Worm (Caenorhabditis elegans) whole organism, L3 larva: Measurements from ENCODE around the gene cutl-26.

Experiments used
- R02D3.7 ChIP-seq: fragments of 150-350 bp; optimal IDR thresholded peaks from 2 replicates; lab custom pipeline; 2014; ENCODE audit warnings: missing biosample characterization, missing genetic modification characterization
- ZK546.5 ChIP-seq: sonication (generic microtip); optimal IDR thresholded peaks from 2 replicates; lab custom pipeline; 2017; ENCODE audit warnings: missing biosample characterization, missing genetic modification characterization
- aly-2 ChIP-seq: fragments of 150-350 bp; optimal IDR thresholded peaks from 2 replicates; lab custom pipeline; 2014; ENCODE audit warnings: missing biosample characterization, missing genetic modification characterization
- ama-1 ChIP-seq: fragments of 150-350 bp; optimal IDR thresholded peaks from 2 replicates; lab custom pipeline; 2018
- ceh-82 ChIP-seq: fragments of 150-350 bp; optimal IDR thresholded peaks from 2 replicates; lab custom pipeline; 2014; ENCODE audit warnings: missing biosample characterization, missing genetic modification characterization
- ceh-9 ChIP-seq: sonication (generic microtip); optimal IDR thresholded peaks from 2 replicates; lab custom pipeline; 2018; ENCODE audit warnings: missing biosample characterization, missing genetic modification characterization
- egl-27 ChIP-seq: sonication (generic microtip); optimal IDR thresholded peaks from 4 replicates; lab custom pipeline; 2017; ENCODE audit warnings: missing biosample characterization, missing genetic modification reagents, missing genetic modification characterization
- egl-5 ChIP-seq: fragments of 150-350 bp; optimal IDR thresholded peaks from 2 replicates; lab custom pipeline; 2017; ENCODE audit warnings: missing biosample characterization, missing genetic modification reagents, missing genetic modification characterization, inconsistent platforms
- elt-3 ChIP-seq, 3 experiments: fragments of 150-350 bp in 1 of 3; sonication (generic microtip) in 2 of 3; optimal IDR thresholded peaks; 2 replicates in 2 of 3; 4 replicates in 1 of 3; lab custom pipeline; 2014 to 2017; ENCODE audit warnings: missing biosample characterization in 3 of 3, missing genetic modification characterization in 3 of 3
- eor-1 ChIP-seq, 2 experiments: fragments of 150-350 bp; optimal IDR thresholded peaks; 2 replicates each; lab custom pipeline; 2014 to 2018; ENCODE audit warnings: missing biosample characterization in 2 of 2, missing genetic modification characterization in 2 of 2
- jun-1 ChIP-seq: fragments of 150-350 bp; optimal IDR thresholded peaks from 2 replicates; lab custom pipeline; 2014; ENCODE audit warnings: missing biosample characterization, missing genetic modification reagents, missing genetic modification characterization
- lin-15B ChIP-seq: fragments of 150-350 bp; optimal IDR thresholded peaks from 2 replicates; lab custom pipeline; 2014; ENCODE audit warnings: missing biosample characterization, missing genetic modification characterization
- lin-39 ChIP-seq: fragments of 150-350 bp; optimal IDR thresholded peaks from 2 replicates; lab custom pipeline; 2018; ENCODE audit warnings: missing biosample characterization, missing genetic modification reagents, missing genetic modification characterization
- lsy-12 ChIP-seq: sonication (generic microtip); optimal IDR thresholded peaks from 2 replicates; lab custom pipeline; 2016; ENCODE audit warnings: mild to moderate bottlenecking, missing genetic modification characterization, missing compliant biosample characterization
- mdl-1 ChIP-seq: fragments of 150-350 bp; optimal IDR thresholded peaks from 2 replicates; lab custom pipeline; 2014; ENCODE audit warnings: missing biosample characterization, missing genetic modification characterization
- mml-1 ChIP-seq: fragments of 150-350 bp; sonication (generic microtip); optimal IDR thresholded peaks from 3 replicates; lab custom pipeline; 2014; ENCODE audit warnings: missing biosample characterization, missing genetic modification characterization
- nfya-1 ChIP-seq: sonication (generic microtip); optimal IDR thresholded peaks from 2 replicates; lab custom pipeline; 2017; ENCODE audit warnings: missing genetic modification characterization, mild to moderate bottlenecking, missing compliant biosample characterization, antibody characterized with exemption, moderate library complexity; ENCODE audit not compliant: insufficient read depth
- nhr-11 ChIP-seq: fragments of 150-350 bp; optimal IDR thresholded peaks from 2 replicates; lab custom pipeline; 2014; ENCODE audit warnings: missing biosample characterization, missing genetic modification characterization
- nhr-237 ChIP-seq: fragments of 150-350 bp; optimal IDR thresholded peaks from 2 replicates; lab custom pipeline; 2014; ENCODE audit warnings: missing biosample characterization, missing genetic modification characterization
- nhr-25 ChIP-seq: sonication (generic microtip); optimal IDR thresholded peaks from 2 replicates; lab custom pipeline; 2017; ENCODE audit warnings: missing biosample characterization, missing genetic modification characterization
- nhr-28 ChIP-seq: fragments of 150-350 bp; optimal IDR thresholded peaks from 2 replicates; lab custom pipeline; 2014; ENCODE audit warnings: missing biosample characterization, missing genetic modification characterization
- nhr-67 ChIP-seq: fragments of 150-350 bp; optimal IDR thresholded peaks from 2 replicates; lab custom pipeline; 2014; ENCODE audit warnings: missing biosample characterization, missing genetic modification characterization
- nhr-76 ChIP-seq: fragments of 150-350 bp; sonication (generic microtip); optimal IDR thresholded peaks from 5 replicates; lab custom pipeline; 2014; ENCODE audit warnings: missing biosample characterization, missing genetic modification characterization
- nhr-77 ChIP-seq: fragments of 150-350 bp; optimal IDR thresholded peaks from 2 replicates; lab custom pipeline; 2014; ENCODE audit warnings: missing biosample characterization, missing genetic modification characterization
- pha-4 ChIP-seq: fragments of 150-350 bp; optimal IDR thresholded peaks from 2 replicates; lab custom pipeline; 2014; ENCODE audit warnings: missing biosample characterization, missing genetic modification reagents, missing genetic modification characterization
- pqm-1 ChIP-seq: fragments of 150-350 bp; optimal IDR thresholded peaks from 2 replicates; lab custom pipeline; 2017; ENCODE audit warnings: missing biosample characterization, missing genetic modification characterization, inconsistent platforms
- sea-2 ChIP-seq: fragments of 150-350 bp; sonication (generic microtip); optimal IDR thresholded peaks from 4 replicates; lab custom pipeline; 2014; ENCODE audit warnings: missing biosample characterization, missing genetic modification reagents, missing genetic modification characterization
- skn-1 ChIP-seq: fragments of 150-350 bp; optimal IDR thresholded peaks from 2 replicates; lab custom pipeline; 2014; ENCODE audit warnings: missing biosample characterization, missing genetic modification characterization
- tbx-2 ChIP-seq: sonication (generic microtip); optimal IDR thresholded peaks from 2 replicates; lab custom pipeline; 2016; ENCODE audit warnings: mild to moderate bottlenecking, missing genetic modification characterization, missing compliant biosample characterization
- unc-62 ChIP-seq: fragments of 150-350 bp; sonication (generic microtip); optimal IDR thresholded peaks from 4 replicates; lab custom pipeline; 2014; ENCODE audit warnings: missing biosample characterization, missing genetic modification reagents, missing genetic modification characterization
- zag-1 ChIP-seq: fragments of 150-350 bp; optimal IDR thresholded peaks from 2 replicates; lab custom pipeline; 2014; ENCODE audit warnings: missing biosample characterization, missing genetic modification characterization
- ztf-4 ChIP-seq: fragments of 150-350 bp; optimal IDR thresholded peaks from 2 replicates; lab custom pipeline; 2014; ENCODE audit warnings: missing biosample characterization, missing genetic modification characterization

Gene cutl-26

DNA sequence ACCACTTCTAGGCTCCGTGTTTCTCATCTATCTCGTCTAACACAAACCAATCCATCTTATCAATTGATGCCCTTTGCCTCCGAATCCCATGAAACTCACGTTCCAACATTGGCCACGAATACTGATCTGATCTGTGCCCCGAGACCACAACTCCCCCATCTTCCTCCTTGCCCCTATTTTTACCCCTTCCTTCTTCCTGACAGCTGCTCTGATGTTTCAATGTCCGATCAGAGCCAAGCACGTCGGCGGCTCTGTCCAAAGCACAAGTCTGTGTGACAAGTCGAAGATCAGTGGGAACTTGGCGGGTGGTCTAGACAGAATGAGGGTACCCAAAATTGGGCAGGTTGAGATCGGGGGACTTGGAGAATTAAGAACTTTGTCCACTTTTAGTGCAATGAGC, 38.8 kb upstream of the cutl-26 start:
- no peak for TF ChIP-seq nhr-76 (tag; lab: Kevin White, UChicago)
- TF ChIP-seq, all 47 proteins: peak for 0

- TF ChIP-seq nhr-77 (no peak), R02D3.7 (no peak), skn-1 (tag; lab: Kevin White, UChicago) (no peak), nhr-11 (tag; lab: Kevin White, UChicago) (no peak), nfya-1 (tag; lab: Kevin White, UChicago) (no peak), lin-15B (tag; lab: Kevin White, UChicago) (no peak), aly-2 (tag; lab: Kevin White, UChicago) (no peak), mdl-1 (tag; lab: Kevin White, UChicago) (no peak), ceh-9 (tag; lab: Kevin White, UChicago) (no peak), zag-1 (no peak), ceh-82 (tag; lab: Kevin White, UChicago) (no peak), pha-4 (no peak), eor-1 (tag; optimal IDR thresholded peaks at IDR 0.05; lab: Kevin White, UChicago) (no peak), jun-1 (tag; lab: Kevin White, UChicago) (no peak), nhr-67 (tag; lab: Kevin White, UChicago) (no peak), ZK546.5 (tag; lab: Kevin White, UChicago) (no peak), elt-3 (tag; optimal IDR thresholded peaks at IDR 0.05; lab: Kevin White, UChicago) (no peak)
Measured at ce11 chrIV:741831-742230, 34.3 kb upstream of the cutl-26 start.

DNA sequence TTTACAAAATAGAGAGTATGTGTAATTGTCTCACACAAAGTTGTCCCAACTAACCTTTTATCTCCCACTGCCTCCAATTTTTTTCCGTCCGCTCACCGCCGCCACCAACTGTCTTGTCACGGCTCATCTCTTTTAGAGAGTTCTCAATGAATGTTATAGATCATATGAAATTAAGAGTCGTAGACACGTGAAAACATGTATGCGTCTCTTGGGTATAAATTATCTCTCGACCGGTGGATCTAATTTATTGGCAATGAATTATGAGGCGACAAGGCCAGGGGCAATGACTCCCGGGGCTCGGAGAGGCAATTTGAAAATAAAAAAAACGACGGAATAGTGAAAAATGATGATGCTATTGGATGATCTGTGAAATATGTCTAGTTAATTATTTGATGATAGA, 33.1 kb upstream of the cutl-26 start:
- TF ChIP-seq lin-39 (tag; lab: Kevin White, UChicago) (peak; percentile 2), pqm-1 (tag; lab: Kevin White, UChicago) (no peak), egl-5 (tag; lab: Kevin White, UChicago) (peak; percentile 87), tbx-2 (tag; lab: Kevin White, UChicago) (no peak), ceh-9 (tag; lab: Kevin White, UChicago) (no peak), nhr-237 (no peak), nhr-28 (no peak), nhr-25 (tag; lab: Kevin White, UChicago) (no peak), ZK546.5 (tag; lab: Kevin White, UChicago) (no peak), nfya-1 (tag; lab: Kevin White, UChicago) (peak; percentile 17), unc-62 (GFP tag; lab: Kevin White, UChicago) (no peak), nhr-76 (tag; lab: Kevin White, UChicago) (no peak), zag-1 (no peak)

ce11 chrIV:736447-736846, 28.9 kb upstream of the cutl-26 start, which contains the start of gene kvs-5:
Gene kvs-5 (plus strand): TSS chrIV:736747.
- TF ChIP-seq jun-1 (tag; lab: Kevin White, UChicago) (no peak), sea-2 (GFP tag; lab: Kevin White, UChicago) (no peak), egl-27 (no peak), elt-3 (tag; optimal IDR thresholded peaks at IDR 0.05; lab: Kevin White, UChicago) (no peak), nhr-237 (no peak), egl-5 (tag; lab: Kevin White, UChicago) (no peak), nhr-28 (no peak), ztf-4 (tag; lab: Kevin White, UChicago) (no peak), lsy-12 (no peak), lin-15B (tag; lab: Kevin White, UChicago) (no peak), pqm-1 (tag; lab: Kevin White, UChicago) (no peak)

- no peak for TF ChIP-seq egl-5 (tag; lab: Kevin White, UChicago)
- TF ChIP-seq jun-1 (tag; lab: Kevin White, UChicago), result no peak
- no peak for TF ChIP-seq mml-1 (tag; lab: Kevin White, UChicago)
- TF ChIP-seq zag-1, result no peak
- no peak for TF ChIP-seq ZK546.5 (tag; lab: Kevin White, UChicago)
- TF ChIP-seq tbx-2 (tag; lab: Kevin White, UChicago), result no peak
- TF ChIP-seq lin-15B (tag; lab: Kevin White, UChicago), result no peak
- TF ChIP-seq egl-27, result no peak
- no peak for TF ChIP-seq ama-1 (lab: Kevin White, UChicago)
- TF ChIP-seq lin-39 (tag; lab: Kevin White, UChicago), result no peak
- TF ChIP-seq ztf-4 (tag; lab: Kevin White, UChicago), result no peak
Measured at ce11 chrIV:730937-731336, 23.4 kb upstream of the cutl-26 start, which contains the start of gene srt-24. Gene srt-24 (minus strand): TSS chrIV:731037.
